Worm (Caenorhabditis elegans) whole organism, late embryonic: ENCODE data around the gene fut-6.

Experiments
- C08G9.2 ChIP-seq: sonication (generic microtip); optimal IDR thresholded peaks from 2 replicates; lab custom pipeline; 2016; ENCODE audit warnings: mild to moderate bottlenecking, missing genetic modification characterization, moderate library complexity, missing compliant biosample characterization
- C38D4.7 ChIP-seq: fragments of 200-800 bp; sonication (Bioruptor generic); optimal IDR thresholded peaks from 2 replicates; lab custom pipeline; 2018; ENCODE audit warnings: mild to moderate bottlenecking, missing genetic modification characterization, moderate library complexity, missing compliant biosample characterization
- K02D7.2 ChIP-seq: sonication (generic microtip); optimal IDR thresholded peaks from 2 replicates; lab custom pipeline; 2017; ENCODE audit warnings: mild to moderate bottlenecking, missing genetic modification characterization, missing compliant biosample characterization
- Y22D7AL.16 ChIP-seq: sonication (generic microtip); optimal IDR thresholded peaks from 2 replicates; lab custom pipeline; 2016; ENCODE audit warnings: missing genetic modification characterization, missing compliant biosample characterization
- ahr-1 ChIP-seq: sonication (generic microtip); optimal IDR thresholded peaks from 2 replicates; lab custom pipeline; 2016; ENCODE audit warnings: missing genetic modification characterization, missing compliant biosample characterization
- ama-1 ChIP-seq: fragments of 150-350 bp; optimal IDR thresholded peaks from 2 replicates; lab custom pipeline; 2014
- ceh-14 ChIP-seq: sonication (generic microtip); optimal IDR thresholded peaks from 2 replicates; lab custom pipeline; 2016; ENCODE audit warnings: missing genotype, missing genetic modification characterization, missing compliant biosample characterization
- ceh-18 ChIP-seq: sonication (generic microtip); optimal IDR thresholded peaks from 2 replicates; lab custom pipeline; 2016; ENCODE audit warnings: missing genetic modification characterization, missing compliant biosample characterization
- ceh-24 ChIP-seq: sonication (generic microtip); optimal IDR thresholded peaks from 2 replicates; lab custom pipeline; 2016; ENCODE audit warnings: mild to moderate bottlenecking, missing genetic modification characterization, missing compliant biosample characterization
- ceh-30 ChIP-seq: fragments of 150-350 bp; optimal IDR thresholded peaks from 2 replicates; lab custom pipeline; 2014; ENCODE audit warnings: missing biosample characterization, missing genetic modification characterization
- ceh-6 ChIP-seq: fragments of 200-800 bp; sonication (Bioruptor generic); optimal IDR thresholded peaks from 2 replicates; lab custom pipeline; 2018; ENCODE audit warnings: mild to moderate bottlenecking, missing genetic modification characterization, missing compliant biosample characterization
- ceh-9 ChIP-seq: sonication (generic microtip); optimal IDR thresholded peaks from 2 replicates; lab custom pipeline; 2016; ENCODE audit warnings: mild to moderate bottlenecking, missing genetic modification characterization, inconsistent platforms, missing compliant biosample characterization
- che-1 ChIP-seq: sonication (generic microtip); optimal IDR thresholded peaks from 2 replicates; lab custom pipeline; 2016; ENCODE audit warnings: mild to moderate bottlenecking, missing genetic modification characterization, missing compliant biosample characterization
- elt-2 ChIP-seq: sonication (generic microtip); optimal IDR thresholded peaks from 2 replicates; lab custom pipeline; 2016; ENCODE audit warnings: missing genetic modification reagents, missing genetic modification characterization, missing compliant biosample characterization
- elt-4 ChIP-seq: sonication (generic microtip); optimal IDR thresholded peaks from 2 replicates; lab custom pipeline; 2016; ENCODE audit warnings: missing genetic modification characterization, missing compliant biosample characterization
- eyg-1 ChIP-seq: sonication (generic microtip); optimal IDR thresholded peaks from 2 replicates; lab custom pipeline; 2016; ENCODE audit warnings: missing genotype, missing genetic modification characterization, missing compliant biosample characterization
- fax-1 ChIP-seq: sonication (generic microtip); optimal IDR thresholded peaks from 2 replicates; lab custom pipeline; 2016; ENCODE audit warnings: missing genotype, missing genetic modification characterization, missing compliant biosample characterization
- fkh-10 ChIP-seq: fragments of 150-350 bp; optimal IDR thresholded peaks from 2 replicates; lab custom pipeline; 2014; ENCODE audit warnings: missing biosample characterization, missing genetic modification reagents, missing genetic modification characterization
- hlh-13 ChIP-seq: fragments of 200-800 bp; sonication (Bioruptor generic); optimal IDR thresholded peaks from 2 replicates; lab custom pipeline; 2018; ENCODE audit warnings: mild to moderate bottlenecking, missing genetic modification characterization, missing compliant biosample characterization
- hlh-15 ChIP-seq: sonication (generic microtip); optimal IDR thresholded peaks from 2 replicates; lab custom pipeline; 2016; ENCODE audit warnings: missing genetic modification characterization, missing compliant biosample characterization
- hlh-8 ChIP-seq: sonication (generic microtip); optimal IDR thresholded peaks from 2 replicates; lab custom pipeline; 2016; ENCODE audit warnings: missing genotype, missing genetic modification characterization, missing compliant biosample characterization
- lim-6 ChIP-seq: sonication (generic microtip); optimal IDR thresholded peaks from 2 replicates; lab custom pipeline; 2016; ENCODE audit warnings: missing genetic modification characterization, missing compliant biosample characterization
- madf-2 ChIP-seq: sonication (generic microtip); optimal IDR thresholded peaks from 2 replicates; lab custom pipeline; 2017; ENCODE audit warnings: missing genetic modification characterization, missing compliant biosample characterization
- mec-3 ChIP-seq: sonication (generic microtip); optimal IDR thresholded peaks from 2 replicates; lab custom pipeline; 2016; ENCODE audit warnings: borderline replicate concordance, missing genetic modification characterization, missing compliant biosample characterization
- nfya-1 ChIP-seq: sonication (generic microtip); optimal IDR thresholded peaks from 2 replicates; lab custom pipeline; 2017; ENCODE audit warnings: missing genetic modification characterization, mild to moderate bottlenecking, missing compliant biosample characterization, antibody characterized with exemption, moderate library complexity
- nhr-11 ChIP-seq: fragments of 150-350 bp; optimal IDR thresholded peaks from 2 replicates; lab custom pipeline; 2014; ENCODE audit warnings: missing biosample characterization, missing genetic modification characterization
- nhr-232 ChIP-seq: sonication (generic microtip); optimal IDR thresholded peaks from 2 replicates; lab custom pipeline; 2016; ENCODE audit warnings: missing genetic modification characterization, missing compliant biosample characterization
- npax-4 ChIP-seq: sonication (generic microtip); optimal IDR thresholded peaks from 2 replicates; lab custom pipeline; 2016; ENCODE audit warnings: missing genetic modification characterization, missing compliant biosample characterization
- odd-2 ChIP-seq: sonication (generic microtip); optimal IDR thresholded peaks from 2 replicates; lab custom pipeline; 2017; ENCODE audit warnings: antibody characterized with exemption, mild to moderate bottlenecking, missing genetic modification characterization, missing compliant biosample characterization
- pag-3 ChIP-seq: sonication (generic microtip); optimal IDR thresholded peaks from 2 replicates; lab custom pipeline; 2016; ENCODE audit warnings: missing compliant biosample characterization, missing genetic modification characterization, borderline replicate concordance
- pat-9 ChIP-seq: fragments of 200-800 bp; sonication (Bioruptor generic); optimal IDR thresholded peaks from 2 replicates; lab custom pipeline; 2018; ENCODE audit warnings: mild to moderate bottlenecking, missing genetic modification characterization, moderate library complexity, missing compliant biosample characterization
- pax-1 ChIP-seq: fragments of 150-350 bp; optimal IDR thresholded peaks from 2 replicates; lab custom pipeline; 2014; ENCODE audit warnings: missing biosample characterization, missing genetic modification characterization
- pha-2 ChIP-seq: sonication (generic microtip); optimal IDR thresholded peaks from 2 replicates; lab custom pipeline; 2017; ENCODE audit warnings: mild to moderate bottlenecking, missing genetic modification characterization, missing compliant biosample characterization
- pha-4 ChIP-seq: fragments of 150-350 bp; optimal IDR thresholded peaks from 2 replicates; lab custom pipeline; 2018; ENCODE audit warnings: missing biosample characterization, missing genetic modification reagents, missing genetic modification characterization
- pros-1 ChIP-seq: fragments of 150-350 bp; optimal IDR thresholded peaks from 2 replicates; lab custom pipeline; 2014; ENCODE audit warnings: missing biosample characterization, missing genetic modification reagents, missing genetic modification characterization
- rnt-1 ChIP-seq: sonication (generic microtip); optimal IDR thresholded peaks from 2 replicates; lab custom pipeline; 2016; ENCODE audit warnings: missing genetic modification characterization, missing compliant biosample characterization
- sox-2 ChIP-seq: fragments of 200-800 bp; sonication (Bioruptor generic); IDR thresholded peaks from 2 replicates; pipeline ENCODE4 v1.3.6; 2022; ENCODE audit warnings: missing genetic modification reagents, missing genetic modification characterization, missing compliant biosample characterization
- sox-4 ChIP-seq: sonication (generic microtip); optimal IDR thresholded peaks from 2 replicates; lab custom pipeline; 2017; ENCODE audit warnings: mild to moderate bottlenecking, missing genetic modification characterization, inconsistent platforms, missing compliant biosample characterization
- syd-9 ChIP-seq: sonication (generic microtip); optimal IDR thresholded peaks from 2 replicates; lab custom pipeline; 2016; ENCODE audit warnings: mild to moderate bottlenecking, missing genetic modification characterization, moderate library complexity, missing compliant biosample characterization
- tbx-2 ChIP-seq: sonication (generic microtip); optimal IDR thresholded peaks from 2 replicates; lab custom pipeline; 2016; ENCODE audit warnings: missing genetic modification characterization, missing compliant biosample characterization
- unc-3 ChIP-seq, 2 experiments: fragments of 200-800 bp in 1 of 2; sonication (Bioruptor generic) in 1 of 2; sonication (generic microtip) in 1 of 2; conservative IDR thresholded peaks in 1 of 2; optimal IDR thresholded peaks in 1 of 2; 2 replicates each; pipeline versions ENCODE4 v1.3.6 to Lab custom; 2016 to 2022; ENCODE audit warnings: missing compliant biosample characterization in 2 of 2, missing genetic modification characterization in 2 of 2, missing genetic modification reagents in 1 of 2
- unc-42 ChIP-seq: sonication (generic microtip); optimal IDR thresholded peaks from 2 replicates; lab custom pipeline; 2016; ENCODE audit warnings: missing genotype, missing genetic modification characterization, missing compliant biosample characterization
- unc-55 ChIP-seq: sonication (generic microtip); optimal IDR thresholded peaks from 2 replicates; lab custom pipeline; 2017; ENCODE audit warnings: missing biosample characterization, missing genetic modification reagents, missing genetic modification characterization
- unc-86 ChIP-seq: sonication (generic microtip); optimal IDR thresholded peaks from 2 replicates; lab custom pipeline; 2016; ENCODE audit warnings: missing genetic modification characterization, missing compliant biosample characterization
- zip-5 ChIP-seq: sonication (generic microtip); optimal IDR thresholded peaks from 2 replicates; lab custom pipeline; 2016; ENCODE audit warnings: missing genetic modification characterization, missing compliant biosample characterization
- ztf-16 ChIP-seq: sonication (generic microtip); optimal IDR thresholded peaks from 2 replicates; lab custom pipeline; 2017; ENCODE audit warnings: missing genetic modification characterization, missing compliant biosample characterization

fut-6 gene

ce11 chrII:4674188-4674587, 18.5 kb upstream of the fut-6 start:
- TF ChIP-seq hlh-15: no peak
- TF ChIP-seq elt-2 (tag; lab: Kevin White, UChicago): peak; percentile 64
- TF ChIP-seq ceh-24 (tag; lab: Kevin White, UChicago): no peak
- TF ChIP-seq nhr-11 (tag; lab: Kevin White, UChicago): no peak
- TF ChIP-seq elt-4 (tag; lab: Kevin White, UChicago): no peak
- no peak for TF ChIP-seq ceh-18 (tag; lab: Kevin White, UChicago)

- TF ChIP-seq syd-9 (no peak), fkh-10 (GFP tag; lab: Kevin White, UChicago) (no peak), npax-4 (tag; lab: Kevin White, UChicago) (no peak), Y22D7AL.16 (tag; lab: Kevin White, UChicago) (no peak), pha-2 (tag; lab: Kevin White, UChicago) (no peak), pha-4 (tag; lab: Kevin White, UChicago) (no peak), madf-2 (tag; lab: Kevin White, UChicago) (no peak), pros-1 (tag; lab: Kevin White, UChicago) (no peak), eyg-1 (tag; lab: Kevin White, UChicago) (no peak), ceh-9 (no peak), hlh-13 (GFP tag; lab: Kevin White, UChicago) (no peak), zip-5 (tag; lab: Kevin White, UChicago) (no peak)
Measured at ce11 chrII:4673670-4674069, 17.9 kb upstream of the fut-6 start.

ce11 chrII:4673242-4673641, 17.5 kb upstream of the fut-6 start:
- no peak for TF ChIP-seq npax-4 (tag; lab: Kevin White, UChicago)
- no peak for TF ChIP-seq zip-5 (tag; lab: Kevin White, UChicago)
- no peak for TF ChIP-seq tbx-2
- TF ChIP-seq pat-9 (tag; lab: Kevin White, UChicago): no peak
- TF ChIP-seq ceh-14 (tag; lab: Kevin White, UChicago): no peak
- no peak for TF ChIP-seq ama-1 (lab: Kevin White, UChicago)
- TF ChIP-seq elt-2 (tag; lab: Kevin White, UChicago): no peak
- no peak for TF ChIP-seq pha-2 (tag; lab: Kevin White, UChicago)
- TF ChIP-seq hlh-8: no peak
- no peak for TF ChIP-seq pax-1
- TF ChIP-seq odd-2 (tag; lab: Kevin White, UChicago): no peak
- no peak for TF ChIP-seq ceh-6
- TF ChIP-seq nhr-11 (tag; lab: Kevin White, UChicago): no peak
- TF ChIP-seq C08G9.2 (tag; lab: Kevin White, UChicago): no peak
- no peak for TF ChIP-seq che-1 (tag; lab: Kevin White, UChicago)
- TF ChIP-seq madf-2 (tag; lab: Kevin White, UChicago): no peak
- TF ChIP-seq unc-86 (tag; lab: Kevin White, UChicago): no peak

ce11 chrII:4672584-4673110, 16.9 kb upstream of the fut-6 start, which contains the start of the genes clec-140 and hmg-11:
clec-140 (plus strand) TSS chrII:4673060.
hmg-11 (plus strand) TSS chrII:4673085.
- TF ChIP-seq sox-2 (peak; percentile 33; the same call in 1 of the 2 replicates), unc-55 (no peak), hlh-8 (peak; percentile 52), C38D4.7 (GFP tag; lab: Kevin White, UChicago) (no peak), lim-6 (peak; percentile 31), C08G9.2 (tag; lab: Kevin White, UChicago) (no peak), ceh-30 (no peak), unc-42 (tag; lab: Kevin White, UChicago) (peak; percentile 93), eyg-1 (tag; lab: Kevin White, UChicago) (peak; percentile 12), nfya-1 (peak; percentile 64), che-1 (tag; lab: Kevin White, UChicago) (no peak), mec-3 (tag; lab: Kevin White, UChicago) (no peak), ceh-24 (tag; lab: Kevin White, UChicago) (no peak), rnt-1 (tag; lab: Kevin White, UChicago) (peak; percentile 68), ama-1 (lab: Kevin White, UChicago) (no peak), zip-5 (tag; lab: Kevin White, UChicago) (no peak), elt-4 (tag; lab: Kevin White, UChicago) (no peak), pag-3 (tag; lab: Kevin White, UChicago) (no peak), pat-9 (tag; lab: Kevin White, UChicago) (no peak), nhr-232 (tag; lab: Kevin White, UChicago) (no peak), fax-1 (tag; lab: Kevin White, UChicago) (no peak), unc-3 (GFP tag; conservative IDR thresholded peaks at IDR 0.05; lab: Robert Waterston, UW) (no peak), unc-3 (tag; optimal IDR thresholded peaks at IDR 0.05; lab: Kevin White, UChicago) (no peak), ztf-16 (tag; lab: Kevin White, UChicago) (no peak), sox-4 (tag; lab: Kevin White, UChicago) (no peak), K02D7.2 (tag; lab: Kevin White, UChicago) (no peak), ahr-1 (tag; lab: Kevin White, UChicago) (no peak)
